Fruit fly (Drosophila melanogaster) whole organism, prepupa: ENCODE data around the gene CG6163.

Experiments used
- CG10631 ChIP-seq: fragments of 200-800 bp; sonication (Bioruptor generic); optimal IDR thresholded peaks from 2 replicates; lab custom pipeline; 2016; ENCODE audit warnings: missing biosample characterization, missing genetic modification characterization
- CG10669 ChIP-seq: fragments of 200-800 bp; sonication (Bioruptor generic); optimal IDR thresholded peaks from 3 replicates; lab custom pipeline; 2018; ENCODE audit warnings: missing biosample characterization, mild to moderate bottlenecking, missing genetic modification characterization, moderate library complexity
- CG11294 ChIP-seq: fragments of 200-800 bp; sonication (Bioruptor generic); IDR thresholded peaks from 2 replicates; pipeline ENCODE4 v1.3.6; 2022; ENCODE audit warnings: missing biosample characterization, missing genetic modification characterization
- CG11902 ChIP-seq: fragments of 200-800 bp; sonication (Bioruptor generic); optimal IDR thresholded peaks from 3 replicates; lab custom pipeline; 2016; ENCODE audit warnings: missing biosample characterization, missing genetic modification characterization
- CG15336 ChIP-seq: fragments of 200-800 bp; sonication (Bioruptor generic); IDR thresholded peaks from 2 replicates; pipeline ENCODE4 v1.3.6; 2022; ENCODE audit warnings: missing biosample characterization, missing genetic modification characterization
- CG16779 ChIP-seq: fragments of 200-800 bp; sonication (Bioruptor generic); optimal IDR thresholded peaks from 3 replicates; lab custom pipeline; 2017; ENCODE audit warnings: missing biosample characterization, mild to moderate bottlenecking, missing genetic modification characterization
- CG3032 ChIP-seq: fragments of 200-800 bp; optimal IDR thresholded peaks from 2 replicates; lab custom pipeline; 2019; ENCODE audit warnings: missing biosample characterization, mild to moderate bottlenecking, missing genetic modification characterization, moderate library complexity
- CG31627 ChIP-seq: fragments of 200-800 bp; sonication (Bioruptor generic); optimal IDR thresholded peaks from 3 replicates; lab custom pipeline; 2016; ENCODE audit warnings: missing biosample characterization, missing genetic modification characterization
- CG32006 ChIP-seq: fragments of 200-800 bp; sonication (Bioruptor generic); optimal IDR thresholded peaks from 3 replicates; lab custom pipeline; 2017; ENCODE audit warnings: missing biosample characterization, mild to moderate bottlenecking, missing genetic modification characterization
- CG3919 ChIP-seq: fragments of 200-800 bp; sonication (Bioruptor generic); optimal IDR thresholded peaks from 3 replicates; lab custom pipeline; 2016; ENCODE audit warnings: missing biosample characterization, missing genetic modification characterization
- CG4318 ChIP-seq: fragments of 200-800 bp; sonication (Bioruptor generic); optimal IDR thresholded peaks from 3 replicates; lab custom pipeline; 2017; ENCODE audit warnings: missing biosample characterization, mild to moderate bottlenecking, missing genetic modification characterization
- CG6163 ChIP-seq: fragments of 200-800 bp; sonication (Bioruptor generic); IDR thresholded peaks from 3 replicates; pipeline ENCODE4 v1.3.6; 2022; ENCODE audit warnings: missing biosample characterization, missing genetic modification characterization
- CG6276 ChIP-seq: fragments of 200-800 bp; sonication (Bioruptor generic); optimal IDR thresholded peaks from 2 replicates; lab custom pipeline; 2017; ENCODE audit warnings: missing biosample characterization, mild to moderate bottlenecking, missing genetic modification characterization
- CG6808 ChIP-seq: fragments of 200-800 bp; sonication (Bioruptor generic); optimal IDR thresholded peaks from 3 replicates; lab custom pipeline; 2017; ENCODE audit warnings: missing biosample characterization, missing genetic modification characterization, mild to moderate bottlenecking, moderate library complexity, missing genetic modification reagents
- CG6854 ChIP-seq: fragments of 200-800 bp; sonication (Bioruptor generic); optimal IDR thresholded peaks from 2 replicates; lab custom pipeline; 2017; ENCODE audit warnings: missing biosample characterization, mild to moderate bottlenecking, missing genetic modification characterization
- CG7368 ChIP-seq: fragments of 200-800 bp; sonication (Bioruptor generic); optimal IDR thresholded peaks from 3 replicates; lab custom pipeline; 2016; ENCODE audit warnings: missing biosample characterization, missing genetic modification characterization
- CG8119 ChIP-seq: fragments of 200-800 bp; sonication (Bioruptor generic); IDR thresholded peaks from 3 replicates; pipeline ENCODE4 v1.3.6; 2022; ENCODE audit warnings: missing biosample characterization, missing genetic modification characterization
- CG8319 ChIP-seq: fragments of 200-800 bp; sonication (Bioruptor generic); optimal IDR thresholded peaks from 3 replicates; lab custom pipeline; 2016; ENCODE audit warnings: missing biosample characterization, missing genetic modification characterization
- CG8632 ChIP-seq: fragments of 200-800 bp; sonication (Bioruptor generic); optimal IDR thresholded peaks from 3 replicates; lab custom pipeline; 2016; ENCODE audit warnings: missing biosample characterization, missing genetic modification characterization
- Eip75B ChIP-seq: fragments of 200-800 bp; sonication (Bioruptor generic); optimal IDR thresholded peaks from 3 replicates; lab custom pipeline; 2016; ENCODE audit warnings: missing biosample characterization, missing genetic modification characterization
- Eip78C ChIP-seq: fragments of 200-800 bp; sonication (Bioruptor generic); peaks from one replicate; lab custom pipeline; 2016; ENCODE audit warnings: missing biosample characterization, missing genetic modification characterization
- Eip93F ChIP-seq: fragments of 200-800 bp; sonication (Bioruptor generic); optimal IDR thresholded peaks from 2 replicates; lab custom pipeline; 2016; ENCODE audit warnings: missing biosample characterization, mild to moderate bottlenecking, missing genetic modification characterization
- Ets21C ChIP-seq: fragments of 200-800 bp; sonication (Bioruptor generic); optimal IDR thresholded peaks from 3 replicates; lab custom pipeline; 2016; ENCODE audit warnings: missing biosample characterization, missing genetic modification characterization
- Ets96B ChIP-seq: fragments of 200-800 bp; optimal IDR thresholded peaks from 2 replicates; lab custom pipeline; 2019; ENCODE audit warnings: missing biosample characterization, mild to moderate bottlenecking, missing genetic modification characterization, moderate library complexity
- Gug ChIP-seq: fragments of 200-800 bp; sonication (Bioruptor generic); IDR thresholded peaks from 2 replicates; pipeline ENCODE4 v1.3.6; 2022; ENCODE audit warnings: missing biosample characterization, missing genetic modification characterization
- Hr38 ChIP-seq: sonication (Bioruptor generic); optimal IDR thresholded peaks from 2 replicates; lab custom pipeline; 2016; ENCODE audit warnings: missing biosample characterization, missing genetic modification characterization
- Hr4 ChIP-seq: fragments of 200-800 bp; sonication (Bioruptor generic); optimal IDR thresholded peaks from 3 replicates; lab custom pipeline; 2016; ENCODE audit warnings: missing biosample characterization, missing genetic modification characterization
- Lpt ChIP-seq: fragments of 200-800 bp; sonication (Bioruptor generic); optimal IDR thresholded peaks from 3 replicates; lab custom pipeline; 2016; ENCODE audit warnings: missing biosample characterization, missing genetic modification characterization
- Met ChIP-seq: fragments of 200-800 bp; sonication (Bioruptor generic); optimal IDR thresholded peaks from 3 replicates; lab custom pipeline; 2016; ENCODE audit warnings: missing biosample characterization, missing genetic modification characterization
- Smox ChIP-seq: fragments of 200-800 bp; sonication (Bioruptor generic); optimal IDR thresholded peaks from 3 replicates; lab custom pipeline; 2016; ENCODE audit warnings: missing biosample characterization, missing genetic modification characterization
- Sox102F ChIP-seq: fragments of 200-800 bp; sonication (Bioruptor generic); optimal IDR thresholded peaks from 2 replicates; lab custom pipeline; 2016; ENCODE audit warnings: missing biosample characterization, mild to moderate bottlenecking, missing genetic modification characterization
- Sox14 ChIP-seq: fragments of 200-800 bp; sonication (Bioruptor generic); optimal IDR thresholded peaks from 3 replicates; lab custom pipeline; 2016; ENCODE audit warnings: missing biosample characterization, missing genetic modification characterization
- Sox15 ChIP-seq: fragments of 200-800 bp; sonication (Bioruptor generic); optimal IDR thresholded peaks from 3 replicates; lab custom pipeline; 2016; ENCODE audit warnings: missing biosample characterization, missing genetic modification characterization
- achi ChIP-seq: fragments of 200-800 bp; sonication (Bioruptor generic); optimal IDR thresholded peaks from 3 replicates; lab custom pipeline; 2016; ENCODE audit warnings: missing biosample characterization, missing genetic modification characterization
- acj6 ChIP-seq: fragments of 200-800 bp; sonication (Bioruptor generic); optimal IDR thresholded peaks from 3 replicates; lab custom pipeline; 2016; ENCODE audit warnings: missing biosample characterization, missing genetic modification characterization
- cyc ChIP-seq: fragments of 200-800 bp; sonication (Bioruptor generic); optimal IDR thresholded peaks from 3 replicates; lab custom pipeline; 2016; ENCODE audit warnings: missing biosample characterization, missing genetic modification characterization
- dac ChIP-seq: fragments of 200-800 bp; sonication (Bioruptor generic); optimal IDR thresholded peaks from 2 replicates; lab custom pipeline; 2017; ENCODE audit warnings: missing biosample characterization, mild to moderate bottlenecking, missing genetic modification characterization
- dsx ChIP-seq: fragments of 200-800 bp; optimal IDR thresholded peaks from 3 replicates; lab custom pipeline; 2019; ENCODE audit warnings: missing biosample characterization, mild to moderate bottlenecking, missing genetic modification characterization, moderate library complexity; ENCODE audit not compliant: poor library complexity, severe bottlenecking
- eg ChIP-seq: fragments of 200-800 bp; sonication (Bioruptor generic); IDR thresholded peaks from 3 replicates; pipeline ENCODE4 v1.3.6; 2022; ENCODE audit warnings: missing biosample characterization, missing genetic modification characterization
- esn ChIP-seq: fragments of 200-800 bp; sonication (Bioruptor generic); optimal IDR thresholded peaks from 2 replicates; lab custom pipeline; 2016; ENCODE audit warnings: missing biosample characterization, mild to moderate bottlenecking, missing genetic modification characterization, moderate library complexity
- fd85E ChIP-seq: fragments of 200-800 bp; sonication (Bioruptor generic); optimal IDR thresholded peaks from 3 replicates; lab custom pipeline; 2016; ENCODE audit warnings: missing biosample characterization, missing genetic modification characterization
- lz ChIP-seq: fragments of 200-800 bp; sonication (Bioruptor generic); optimal IDR thresholded peaks from 3 replicates; lab custom pipeline; 2016; ENCODE audit warnings: missing biosample characterization, missing genetic modification characterization
- pdm3 ChIP-seq: fragments of 200-800 bp; sonication (Bioruptor generic); optimal IDR thresholded peaks from 3 replicates; lab custom pipeline; 2016; ENCODE audit warnings: missing biosample characterization, missing genetic modification characterization
- salr ChIP-seq, 2 experiments: fragments of 200-800 bp; sonication (Bioruptor generic); optimal IDR thresholded peaks; 3 replicates each; lab custom pipeline; 2016 to 2018; ENCODE audit warnings: missing biosample characterization in 2 of 2, missing genetic modification characterization in 2 of 2, mild to moderate bottlenecking in 1 of 2
- ss ChIP-seq, 2 experiments: fragments of 200-800 bp; sonication (Bioruptor generic); optimal IDR thresholded peaks; 2 replicates in 1 of 2; 3 replicates in 1 of 2; lab custom pipeline; 2017 to 2018; ENCODE audit warnings: mild to moderate bottlenecking in 2 of 2, missing biosample characterization in 2 of 2, missing genetic modification characterization in 2 of 2, moderate library complexity in 1 of 2
- svp ChIP-seq: fragments of 200-800 bp; sonication (Bioruptor generic); peaks from one replicate; lab custom pipeline; 2016; ENCODE audit warnings: missing biosample characterization, missing genetic modification characterization
- topi ChIP-seq: fragments of 200-800 bp; sonication (Bioruptor generic); optimal IDR thresholded peaks from 3 replicates; lab custom pipeline; 2016; ENCODE audit warnings: missing biosample characterization, missing genetic modification characterization
- vri ChIP-seq: fragments of 200-800 bp; sonication (Bioruptor generic); optimal IDR thresholded peaks from 3 replicates; lab custom pipeline; 2016; ENCODE audit warnings: missing biosample characterization, mild to moderate bottlenecking, missing genetic modification characterization

CG6163 gene

dm6 chr3L:11354298-11354757, 10.4 kb downstream of the CG6163 start (continued):
- peak; percentile 2 for TF ChIP-seq CG31627
- peak; percentile 48 for TF ChIP-seq dac (GFP tag; lab: Kevin White, UChicago)
- TF ChIP-seq esn = peak; percentile 68
- TF ChIP-seq CG16779 (tag; lab: Kevin White, UChicago) = peak; percentile 59
- peak; percentile 83 for TF ChIP-seq CG10669 (GFP tag; lab: Kevin White, UChicago)
- peak; percentile 70 for TF ChIP-seq dsx (GFP tag; lab: Kevin White, UChicago)
- TF ChIP-seq CG3919 (GFP tag; lab: Kevin White, UChicago) = peak; percentile 82
- peak; percentile 9 for TF ChIP-seq cyc (GFP tag; lab: Kevin White, UChicago)
- peak; percentile 82 for TF ChIP-seq CG8632 (GFP tag; lab: Kevin White, UChicago)
- TF ChIP-seq CG4318 (GFP tag; lab: Kevin White, UChicago) = no peak
- peak; percentile 71 for TF ChIP-seq topi (GFP tag; lab: Kevin White, UChicago)
- TF ChIP-seq Hr4 (GFP tag; lab: Kevin White, UChicago) = peak; percentile 40
- peak; percentile 23 for TF ChIP-seq fd85E (GFP tag; lab: Kevin White, UChicago)
- TF ChIP-seq CG8319 = peak; percentile 47

DNA sequence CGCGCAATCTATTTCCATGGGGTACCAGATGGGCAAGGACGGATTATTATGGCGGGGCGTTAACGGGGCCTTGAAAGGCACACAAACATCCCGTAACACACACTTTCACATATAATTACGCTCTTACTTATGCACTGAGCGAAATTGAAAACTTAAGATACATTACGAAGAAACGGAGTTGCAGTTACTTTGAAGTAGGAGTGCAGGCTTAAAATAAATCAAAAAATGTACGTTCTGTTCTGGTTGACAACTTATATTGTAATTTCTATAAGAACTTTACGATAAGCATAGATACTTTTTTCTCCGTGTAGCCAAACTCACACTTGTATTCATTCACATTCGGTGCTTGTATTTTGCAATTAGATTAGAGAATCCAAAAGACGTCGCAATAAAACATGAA, 11.7 kb downstream of the CG6163 start:
- TF ChIP-seq Sox102F (peak; percentile 85), CG8119 (GFP tag; lab: Robert Waterston, UW) (peak; percentile 65), CG11902 (GFP tag; lab: Kevin White, UChicago) (peak; percentile 30), Hr4 (GFP tag; lab: Kevin White, UChicago) (peak; percentile 65), Smox (GFP tag; lab: Kevin White, UChicago) (peak; percentile 85), acj6 (GFP tag; lab: Kevin White, UChicago) (peak; percentile 64), CG6808 (no peak), eg (GFP tag; lab: Robert Waterston, UW) (peak; percentile 74), CG8632 (GFP tag; lab: Kevin White, UChicago) (peak; percentile 44), CG8319 (no peak), CG3032 (no peak), dsx (GFP tag; lab: Kevin White, UChicago) (no peak), ss (GFP tag; optimal IDR thresholded peaks at IDR 0.05; lab: Kevin White, UChicago) (no peak), CG3919 (GFP tag; lab: Kevin White, UChicago) (peak; percentile 63), CG11294 (GFP tag; lab: Robert Waterston, UW) (no peak), CG7368 (GFP tag; lab: Kevin White, UChicago) (no peak), CG32006 (peak; percentile 73), Lpt (GFP tag; lab: Kevin White, UChicago) (peak; percentile 40), salr (GFP tag; optimal IDR thresholded peaks at IDR 0.05; lab: Kevin White, UChicago) (no peak), CG6854 (GFP tag; lab: Kevin White, UChicago) (no peak), topi (GFP tag; lab: Kevin White, UChicago) (peak; percentile 85), CG31627 (peak; percentile 86), Met (GFP tag; lab: Kevin White, UChicago) (peak; percentile 88), esn (peak; percentile 87), Eip93F (GFP tag; lab: Kevin White, UChicago) (peak; percentile 62), svp (GFP tag; lab: Kevin White, UChicago) (peak; percentile 92), CG6163 (GFP tag; lab: Robert Waterston, UW) (peak; percentile 90), achi (GFP tag; lab: Kevin White, UChicago) (peak; percentile 62), Ets96B (tag; lab: Kevin White, UChicago) (peak; percentile 25), Eip75B (GFP tag; lab: Kevin White, UChicago) (peak; percentile 49), pdm3 (peak; percentile 65), Sox14 (GFP tag; lab: Kevin White, UChicago) (peak; percentile 80), CG15336 (GFP tag; lab: Robert Waterston, UW) (peak; percentile 64), CG10631 (GFP tag; lab: Kevin White, UChicago) (peak; percentile 52), Gug (GFP tag; lab: Robert Waterston, UW) (peak; percentile 43), Ets21C (GFP tag; lab: Kevin White, UChicago) (peak; percentile 80), Sox15 (peak; percentile 3), CG16779 (tag; lab: Kevin White, UChicago) (no peak), fd85E (GFP tag; lab: Kevin White, UChicago) (no peak), Hr38 (GFP tag; lab: Kevin White, UChicago) (no peak), lz (GFP tag; lab: Kevin White, UChicago) (peak; percentile 85), CG6276 (GFP tag; lab: Kevin White, UChicago) (peak; percentile 12), CG10669 (GFP tag; lab: Kevin White, UChicago) (no peak), Eip78C (GFP tag; lab: Kevin White, UChicago) (peak; percentile 84), vri (GFP tag; lab: Kevin White, UChicago) (peak; percentile 93)
